ENCODE assay signal across 4 worm cellular contexts in genomic region chrV:16728431-16728830, ce11.
TF ChIP-seq lines count a peak whose summit lies in the region.

Gene fbxa-127 (plus strand): TSS chrV:16728731.

TF ChIP-seq in whole organism, L1 larva, 84 proteins besides CTCF, POLR2A, EP300 and RAD21:
- TF ChIP-seq elt-2 (tag; optimal IDR thresholded peaks at IDR 0.05; lab: Kevin White, UChicago): peak; percentile 1
- TF ChIP-seq mef-2 (tag; optimal IDR thresholded peaks at IDR 0.05; lab: Kevin White, UChicago): no peak
- no peak for TF ChIP-seq rnt-1 (tag; optimal IDR thresholded peaks at IDR 0.05; lab: Kevin White, UChicago)

TF ChIP-seq in whole organism, L2 larva, 48 proteins besides CTCF, POLR2A, EP300 and RAD21:
- TF ChIP-seq skn-1 (tag; optimal IDR thresholded peaks at IDR 0.05; lab: Kevin White, UChicago): no peak
- TF ChIP-seq nhr-6 (tag; optimal IDR thresholded peaks at IDR 0.05; lab: Kevin White, UChicago): no peak
- TF ChIP-seq lsy-2 (tag; optimal IDR thresholded peaks at IDR 0.05; lab: Kevin White, UChicago): no peak
- TF ChIP-seq fos-1 (tag; optimal IDR thresholded peaks at IDR 0.05; lab: Kevin White, UChicago): peak; percentile 60
- TF ChIP-seq ZK546.5 (tag; optimal IDR thresholded peaks at IDR 0.05; lab: Kevin White, UChicago): no peak
TF ChIP-seq in whole organism, L2 larva: peak in this region for 1.

TF ChIP-seq in whole organism, L3 larva, 47 proteins besides CTCF, POLR2A, EP300 and RAD21:
- no peak for TF ChIP-seq lin-39 (tag; optimal IDR thresholded peaks at IDR 0.05; lab: Kevin White, UChicago)
- TF ChIP-seq zag-1 (tag; optimal IDR thresholded peaks at IDR 0.05; lab: Kevin White, UChicago): no peak
- TF ChIP-seq hmg-11 (tag; optimal IDR thresholded peaks at IDR 0.05; lab: Kevin White, UChicago): no peak
- no peak for TF ChIP-seq sea-2 (GFP tag; optimal IDR thresholded peaks at IDR 0.05; lab: Kevin White, UChicago)
- peak; percentile 26 for TF ChIP-seq pqm-1 (tag; optimal IDR thresholded peaks at IDR 0.05; lab: Kevin White, UChicago)
- no peak for TF ChIP-seq ztf-11 (tag; optimal IDR thresholded peaks at IDR 0.05; lab: Kevin White, UChicago)
- no peak for TF ChIP-seq nhr-43 (tag; optimal IDR thresholded peaks at IDR 0.05; lab: Kevin White, UChicago; ENCODE audit: poor library complexity, severe bottlenecking)
- no peak for TF ChIP-seq nhr-237 (tag; optimal IDR thresholded peaks at IDR 0.05; lab: Kevin White, UChicago)
- TF ChIP-seq nhr-77 (tag; optimal IDR thresholded peaks at IDR 0.05; lab: Kevin White, UChicago): no peak
- peak; percentile 25 for TF ChIP-seq elt-2 (tag; optimal IDR thresholded peaks at IDR 0.05; lab: Kevin White, UChicago)

TF ChIP-seq in whole organism, L4 larva, 104 proteins besides CTCF, POLR2A, EP300 and RAD21:
- TF ChIP-seq nhr-28 (tag; optimal IDR thresholded peaks at IDR 0.05; lab: Kevin White, UChicago): peak; percentile 29
- no peak for TF ChIP-seq ceh-62 (tag; optimal IDR thresholded peaks at IDR 0.05; lab: Kevin White, UChicago)

Comparison
In these comparisons a context has a peak if more than half of its experiments do, and no peak if none do; other contexts are left out.
1. Of the 29 proteins assayed by ChIP-seq in both whole organism, L4 larva and whole organism, L1 larva: peak only in whole organism, L4 larva: nhr-28; only in whole organism, L1 larva: none; in both: none; in neither: 28.